Worm (Caenorhabditis elegans) whole organism, late embryonic: ENCODE results near the gene gmap-2.
A peak's percentile ranks its signal among the peaks of the same experiment; 100 is the strongest.

Experiments used
- C38D4.7 ChIP-seq: fragments of 200-800 bp; sonication (Bioruptor generic); optimal IDR thresholded peaks from 2 replicates; lab custom pipeline; 2018; ENCODE audit warnings: mild to moderate bottlenecking, missing genetic modification characterization, moderate library complexity, missing compliant biosample characterization
- ama-1 ChIP-seq: fragments of 150-350 bp; optimal IDR thresholded peaks from 2 replicates; lab custom pipeline; 2014
- ceh-31 ChIP-seq: sonication (generic microtip); optimal IDR thresholded peaks from 2 replicates; lab custom pipeline; 2016; ENCODE audit warnings: missing genetic modification characterization, missing compliant biosample characterization
- ceh-34 ChIP-seq: sonication (generic microtip); optimal IDR thresholded peaks from 2 replicates; lab custom pipeline; 2016; ENCODE audit warnings: mild to moderate bottlenecking, missing genetic modification characterization, missing compliant biosample characterization
- ceh-45 ChIP-seq: fragments of 200-800 bp; sonication (Bioruptor generic); IDR thresholded peaks from 2 replicates; pipeline ENCODE4 v1.3.6; 2022; ENCODE audit warnings: missing genetic modification reagents, missing genetic modification characterization, missing compliant biosample characterization
- ceh-9 ChIP-seq: sonication (generic microtip); optimal IDR thresholded peaks from 2 replicates; lab custom pipeline; 2016; ENCODE audit warnings: mild to moderate bottlenecking, missing genetic modification characterization, inconsistent platforms, missing compliant biosample characterization
- dve-1 ChIP-seq: sonication (generic microtip); optimal IDR thresholded peaks from 2 replicates; lab custom pipeline; 2017; ENCODE audit warnings: antibody characterized with exemption, mild to moderate bottlenecking, missing genetic modification characterization, missing compliant biosample characterization
- elt-4 ChIP-seq: sonication (generic microtip); optimal IDR thresholded peaks from 2 replicates; lab custom pipeline; 2016; ENCODE audit warnings: missing genetic modification characterization, missing compliant biosample characterization
- fkh-6 ChIP-seq: sonication (generic microtip); optimal IDR thresholded peaks from 2 replicates; lab custom pipeline; 2016; ENCODE audit warnings: missing genetic modification characterization, missing compliant biosample characterization
- hlh-30 ChIP-seq: sonication (generic microtip); optimal IDR thresholded peaks from 2 replicates; lab custom pipeline; 2017; ENCODE audit warnings: antibody characterized with exemption, missing genetic modification characterization, missing compliant biosample characterization; ENCODE audit not compliant: insufficient read depth
- hlh-6 ChIP-seq: sonication (generic microtip); optimal IDR thresholded peaks from 2 replicates; lab custom pipeline; 2016; ENCODE audit warnings: missing genotype, missing genetic modification characterization, missing compliant biosample characterization
- lim-6 ChIP-seq: sonication (generic microtip); optimal IDR thresholded peaks from 2 replicates; lab custom pipeline; 2016; ENCODE audit warnings: missing genetic modification characterization, missing compliant biosample characterization
- mec-3 ChIP-seq: sonication (generic microtip); optimal IDR thresholded peaks from 2 replicates; lab custom pipeline; 2016; ENCODE audit warnings: borderline replicate concordance, missing genetic modification characterization, missing compliant biosample characterization
- nfya-1 ChIP-seq: sonication (generic microtip); optimal IDR thresholded peaks from 2 replicates; lab custom pipeline; 2017; ENCODE audit warnings: missing genetic modification characterization, mild to moderate bottlenecking, missing compliant biosample characterization, antibody characterized with exemption, moderate library complexity
- nhr-11 ChIP-seq: fragments of 150-350 bp; optimal IDR thresholded peaks from 2 replicates; lab custom pipeline; 2014; ENCODE audit warnings: missing biosample characterization, missing genetic modification characterization
- npax-4 ChIP-seq: sonication (generic microtip); optimal IDR thresholded peaks from 2 replicates; lab custom pipeline; 2016; ENCODE audit warnings: missing genetic modification characterization, missing compliant biosample characterization
- pag-3 ChIP-seq: sonication (generic microtip); optimal IDR thresholded peaks from 2 replicates; lab custom pipeline; 2016; ENCODE audit warnings: missing compliant biosample characterization, missing genetic modification characterization, borderline replicate concordance
- pha-2 ChIP-seq: sonication (generic microtip); optimal IDR thresholded peaks from 2 replicates; lab custom pipeline; 2017; ENCODE audit warnings: mild to moderate bottlenecking, missing genetic modification characterization, missing compliant biosample characterization
- pqm-1 ChIP-seq: sonication (generic microtip); optimal IDR thresholded peaks from 2 replicates; lab custom pipeline; 2016; ENCODE audit warnings: missing genetic modification characterization, missing compliant biosample characterization
- pros-1 ChIP-seq: fragments of 150-350 bp; optimal IDR thresholded peaks from 2 replicates; lab custom pipeline; 2014; ENCODE audit warnings: missing biosample characterization, missing genetic modification reagents, missing genetic modification characterization
- ref-2 ChIP-seq: sonication (generic microtip); optimal IDR thresholded peaks from 2 replicates; lab custom pipeline; 2016; ENCODE audit warnings: missing genetic modification characterization, missing compliant biosample characterization
- rnt-1 ChIP-seq: sonication (generic microtip); optimal IDR thresholded peaks from 2 replicates; lab custom pipeline; 2016; ENCODE audit warnings: missing genetic modification characterization, missing compliant biosample characterization
- sdc-2 ChIP-seq: sonication (generic microtip); optimal IDR thresholded peaks from 2 replicates; lab custom pipeline; 2016; ENCODE audit warnings: missing genotype, missing genetic modification characterization, missing compliant biosample characterization
- tbx-2 ChIP-seq: sonication (generic microtip); optimal IDR thresholded peaks from 2 replicates; lab custom pipeline; 2016; ENCODE audit warnings: missing genetic modification characterization, missing compliant biosample characterization
- tbx-7 ChIP-seq: sonication (generic microtip); optimal IDR thresholded peaks from 2 replicates; lab custom pipeline; 2016; ENCODE audit warnings: missing genotype, missing genetic modification characterization, missing compliant biosample characterization
- unc-42 ChIP-seq: sonication (generic microtip); optimal IDR thresholded peaks from 2 replicates; lab custom pipeline; 2016; ENCODE audit warnings: missing genotype, missing genetic modification characterization, missing compliant biosample characterization
- unc-86 ChIP-seq: sonication (generic microtip); optimal IDR thresholded peaks from 2 replicates; lab custom pipeline; 2016; ENCODE audit warnings: missing genetic modification characterization, missing compliant biosample characterization
- ztf-16 ChIP-seq: sonication (generic microtip); optimal IDR thresholded peaks from 2 replicates; lab custom pipeline; 2017; ENCODE audit warnings: missing genetic modification characterization, missing compliant biosample characterization

Gene gmap-2

ce11 chrX:12903810-12904209, 39.3 kb downstream of the gmap-2 start:
- no peak for TF ChIP-seq pros-1 (tag; lab: Kevin White, UChicago)
- TF ChIP-seq npax-4 (tag; lab: Kevin White, UChicago), result no peak
- no peak for TF ChIP-seq ama-1 (lab: Kevin White, UChicago)
- TF ChIP-seq sdc-2 (tag; lab: Kevin White, UChicago), result peak; percentile 12
- no peak for TF ChIP-seq hlh-6 (tag; lab: Kevin White, UChicago)
- TF ChIP-seq ceh-9 (tag; lab: Kevin White, UChicago), result no peak
- no peak for TF ChIP-seq unc-86
- no peak for TF ChIP-seq dve-1 (tag; lab: Kevin White, UChicago)
- TF ChIP-seq ceh-31 (tag; lab: Kevin White, UChicago), result peak; percentile 13
- no peak for TF ChIP-seq hlh-30 (tag; lab: Kevin White, UChicago)
- no peak for TF ChIP-seq mec-3 (tag; lab: Kevin White, UChicago)
- TF ChIP-seq tbx-2 (tag; lab: Kevin White, UChicago), result peak; percentile 23
- TF ChIP-seq tbx-7, result no peak
- no peak for TF ChIP-seq fkh-6 (tag; lab: Kevin White, UChicago)

- TF ChIP-seq ztf-16 (no peak), fkh-6 (tag; lab: Kevin White, UChicago) (peak; percentile 16), ceh-45 (no peak), ref-2 (tag; lab: Kevin White, UChicago) (no peak), nhr-11 (tag; lab: Kevin White, UChicago) (no peak), mec-3 (tag; lab: Kevin White, UChicago) (no peak), ceh-31 (tag; lab: Kevin White, UChicago) (peak; percentile 32), dve-1 (tag; lab: Kevin White, UChicago) (no peak), unc-42 (peak; percentile 92), nfya-1 (tag; lab: Kevin White, UChicago) (no peak), pqm-1 (tag; lab: Kevin White, UChicago) (no peak), ceh-34 (tag; lab: Kevin White, UChicago) (no peak), C38D4.7 (GFP tag; lab: Kevin White, UChicago) (peak; percentile 22), sdc-2 (tag; lab: Kevin White, UChicago) (peak; percentile 54), elt-4 (tag; lab: Kevin White, UChicago) (no peak), pha-2 (tag; lab: Kevin White, UChicago) (no peak), pag-3 (tag; lab: Kevin White, UChicago) (no peak), rnt-1 (no peak)
These were observed 40.9 kb downstream of the gmap-2 start for ce11 chrX:12902057-12902652.

ce11 chrX:12899140-12899888, 43.8 kb downstream of the gmap-2 start:
- TF ChIP-seq unc-86, result no peak
- TF ChIP-seq lim-6 (tag; lab: Kevin White, UChicago), result no peak
- TF ChIP-seq ceh-45, result no peak
